Fruit fly (Drosophila melanogaster): ENCODE measurements around the gene Nup93-2.

Nup93-2 gene

dm6 chr3R:14898280-14898756, at the start of gene Nup93-2, which contains the start of gene CG3817 (continued):
- TF ChIP-seq Chrac-16 (GFP tag; optimal IDR thresholded peaks at IDR 0.05) (peak; percentile 16), psq (GFP tag; optimal IDR thresholded peaks at IDR 0.05) (no peak), org-1 (GFP tag; optimal IDR thresholded peaks at IDR 0.05) (peak; percentile 36), p53 (GFP tag; optimal IDR thresholded peaks at IDR 0.05) (no peak), CG18011 (GFP tag; optimal IDR thresholded peaks at IDR 0.05) (no peak), cwo (GFP tag; optimal IDR thresholded peaks at IDR 0.05) (peak; percentile 31), ems (GFP tag; optimal IDR thresholded peaks at IDR 0.05) (no peak), scrt (GFP tag; optimal IDR thresholded peaks at IDR 0.05) (peak; percentile 13), lola (GFP tag; optimal IDR thresholded peaks at IDR 0.05) (no peak), Blimp-1 (GFP tag; optimal IDR thresholded peaks at IDR 0.05) (peak; percentile 21), CG7357 (GFP tag; IDR thresholded peaks at IDR 0.05) (peak; percentile 20; the same call in 1 of the 3 replicates), Meics (GFP tag; optimal IDR thresholded peaks at IDR 0.05) (peak; percentile 64), fd64A (GFP tag; optimal IDR thresholded peaks at IDR 0.05) (no peak), CG2712 (tag; optimal IDR thresholded peaks at IDR 0.05) (peak; percentile 78), Drgx (GFP tag; IDR thresholded peaks at IDR 0.05) (no peak; the same call in 1 of the 2 replicates), CG14965 (GFP tag; optimal IDR thresholded peaks at IDR 0.05; ENCODE audit: borderline replicate concordance) (no peak), CG31224 (GFP tag; IDR thresholded peaks at IDR 0.05) (no peak), CG2129 (GFP tag; IDR thresholded peaks at IDR 0.05; ENCODE audit: partially characterized antibody) (peak; percentile 61), Sry-β (GFP tag; optimal IDR thresholded peaks at IDR 0.05) (no peak), CG10321 (GFP tag; IDR thresholded peaks at IDR 0.05) (no peak), CG11560 (tag; IDR thresholded peaks at IDR 0.05) (peak; percentile 68), CG10274 (GFP tag; optimal IDR thresholded peaks at IDR 0.05) (no peak), Hmx (GFP tag; optimal IDR thresholded peaks at IDR 0.05) (no peak), Scr (GFP tag; IDR thresholded peaks at IDR 0.05; ENCODE audit: partially characterized antibody) (peak; percentile 81), B-H1 (GFP tag; IDR thresholded peaks at IDR 0.05) (no peak; the same call in 1 of the 3 replicates), slbo (GFP tag; IDR thresholded peaks at IDR 0.05) (peak; percentile 83), Antp (GFP tag; optimal IDR thresholded peaks at IDR 0.05) (peak; percentile 12), seq (GFP tag; IDR thresholded peaks at IDR 0.05) (no peak), zfh1 (GFP tag; IDR thresholded peaks at IDR 0.05) (no peak), Stat92E (GFP tag; optimal IDR thresholded peaks at IDR 0.05) (peak in 1 of 3 experiments; percentile 53), NC2β (GFP tag; optimal IDR thresholded peaks at IDR 0.05) (no peak), CG13123 (GFP tag; optimal IDR thresholded peaks at IDR 0.05) (no peak), CG43689 (GFP tag; IDR thresholded peaks at IDR 0.05) (no peak), CG9727 (GFP tag; optimal IDR thresholded peaks at IDR 0.05) (peak; percentile 61), CG6689 (GFP tag; IDR thresholded peaks at IDR 0.05) (peak; percentile 26; the same call in 1 of the 2 replicates), kay (GFP tag; optimal IDR thresholded peaks at IDR 0.05) (peak; percentile 70), Ravus (GFP tag; IDR thresholded peaks at IDR 0.05) (no peak), her (GFP tag; optimal IDR thresholded peaks at IDR 0.05) (no peak), ken (GFP tag; IDR thresholded peaks at IDR 0.05) (peak; percentile 69; the same call in 2 of the 3 replicates), CG18764 (GFP tag; optimal IDR thresholded peaks at IDR 0.05) (peak; percentile 7), CG10959 (GFP tag; IDR thresholded peaks at IDR 0.05) (no peak), Lpt (GFP tag; optimal IDR thresholded peaks at IDR 0.05) (no peak), pho (GFP tag; optimal IDR thresholded peaks at IDR 0.05) (no peak), trh (GFP tag; optimal IDR thresholded peaks at IDR 0.05) (peak; percentile 67), CG9437 (GFP tag; optimal IDR thresholded peaks at IDR 0.05) (peak; percentile 34), run (tag; optimal IDR thresholded peaks at IDR 0.05) (no peak), CG16813 (GFP tag; IDR thresholded peaks at IDR 0.05; ENCODE audit: partially characterized antibody) (peak; percentile 75), CG7786 (GFP tag; optimal IDR thresholded peaks at IDR 0.05) (no peak), Doc3 (GFP tag; IDR thresholded peaks at IDR 0.05; ENCODE audit: partially characterized antibody) (peak; percentile 56; the same call in 2 of the 3 replicates), Xrp1 (GFP tag; IDR thresholded peaks at IDR 0.05) (peak; percentile 41; the same call in 1 of the 2 replicates), CG31365 (tag; optimal IDR thresholded peaks at IDR 0.05) (no peak)

Data from whole organism, embryonic.